Fruit fly (Drosophila melanogaster): Measurements from ENCODE around the gene fwe.

- no peak for TF ChIP-seq insv (optimal IDR thresholded peaks at IDR 0.05)
- TF ChIP-seq ttk (optimal IDR thresholded peaks at IDR 0.05), result no peak
- TF ChIP-seq h (optimal IDR thresholded peaks at IDR 0.05), result no peak
- no peak for TF ChIP-seq psq (optimal IDR thresholded peaks at IDR 0.05)
- no peak for TF ChIP-seq Myc (optimal IDR thresholded peaks at IDR 0.05)
These were observed 38.4 kb downstream of the fwe start for dm6 chr3L:15777839-15778238.
